Worm (Caenorhabditis elegans): ENCODE results near the gene pcs-1.

Gene pcs-1

DNA sequence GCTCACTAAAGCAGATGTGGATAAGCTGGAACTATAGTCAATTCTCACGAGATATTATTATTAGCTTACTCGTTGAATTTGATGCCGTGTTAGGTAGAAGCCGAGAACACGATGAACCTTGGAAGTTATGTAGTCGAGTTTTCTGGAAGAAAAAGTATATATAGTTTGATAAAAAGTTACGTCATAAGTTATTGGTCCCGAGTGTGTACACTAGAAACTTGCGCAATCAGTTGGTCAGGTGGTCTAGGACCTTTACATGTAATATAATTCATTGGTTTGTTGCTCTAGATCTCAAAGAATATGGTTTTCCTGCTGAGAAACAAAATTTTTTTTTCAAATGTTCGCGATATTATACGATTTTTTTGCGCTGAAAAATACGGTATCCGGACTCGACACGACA, 41.6 kb downstream of the pcs-1 start:
- TF ChIP-seq zip-8 (tag; optimal IDR thresholded peaks at IDR 0.05) (peak; percentile 99), cnd-1 (tag; optimal IDR thresholded peaks at IDR 0.05) (no peak)

DNA sequence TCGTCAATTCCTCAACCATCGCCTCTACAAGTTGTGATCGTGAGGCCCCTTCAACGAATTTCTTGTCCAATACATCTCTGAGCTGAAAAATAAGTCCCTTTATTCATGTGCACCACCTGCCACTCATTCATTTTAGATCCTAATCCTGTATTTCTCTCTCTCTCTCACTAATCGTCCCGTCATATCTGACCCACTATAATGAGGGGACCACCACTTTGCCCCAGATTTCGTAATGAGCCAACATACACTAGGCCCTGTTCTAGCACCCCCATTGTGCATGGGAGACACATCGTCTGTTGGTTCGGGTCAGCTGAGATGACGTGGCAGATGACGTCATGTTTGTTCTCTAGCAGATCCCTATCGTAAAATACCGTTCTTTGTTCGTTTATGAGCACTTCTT, 42.1 kb downstream of the pcs-1 start:
- peak; percentile 41 for TF ChIP-seq ceh-39 (tag; optimal IDR thresholded peaks at IDR 0.05)
- no peak for TF ChIP-seq blmp-1 (tag; optimal IDR thresholded peaks at IDR 0.05)
- TF ChIP-seq elt-3 (tag; optimal IDR thresholded peaks at IDR 0.05): no peak
- peak; percentile 40 for TF ChIP-seq sem-2 (GFP tag; optimal IDR thresholded peaks at IDR 0.05)
- TF ChIP-seq flh-1 (GFP tag; optimal IDR thresholded peaks at IDR 0.05): no peak
- TF ChIP-seq mab-5 (tag; optimal IDR thresholded peaks at IDR 0.05): no peak
- TF ChIP-seq nhr-76 (tag; optimal IDR thresholded peaks at IDR 0.05): no peak
- TF ChIP-seq unc-62 (GFP tag; optimal IDR thresholded peaks at IDR 0.05): peak; percentile 45
- peak; percentile 35 for TF ChIP-seq ces-1 (GFP tag; optimal IDR thresholded peaks at IDR 0.05)
- no peak for TF ChIP-seq unc-39 (tag; optimal IDR thresholded peaks at IDR 0.05)
- TF ChIP-seq nhr-28 (tag; optimal IDR thresholded peaks at IDR 0.05): no peak
- TF ChIP-seq M03D4.4 (tag; optimal IDR thresholded peaks at IDR 0.05): no peak
- no peak for TF ChIP-seq nhr-237 (tag; optimal IDR thresholded peaks at IDR 0.05)
- no peak for TF ChIP-seq ceh-83 (GFP tag; optimal IDR thresholded peaks at IDR 0.05)
- no peak for TF ChIP-seq mep-1 (tag; optimal IDR thresholded peaks at IDR 0.05)
- TF ChIP-seq lin-13 (tag; optimal IDR thresholded peaks at IDR 0.05): no peak
- TF ChIP-seq ztf-11 (tag; optimal IDR thresholded peaks at IDR 0.05): peak; percentile 22
- TF ChIP-seq elt-1 (tag; optimal IDR thresholded peaks at IDR 0.05; ENCODE audit: borderline replicate concordance, insufficient read depth): no peak
- TF ChIP-seq zip-8 (tag; optimal IDR thresholded peaks at IDR 0.05): no peak
- TF ChIP-seq unc-120 (tag; optimal IDR thresholded peaks at IDR 0.05; ENCODE audit: poor library complexity, severe bottlenecking): no peak
- no peak for TF ChIP-seq lin-32 (GFP tag; optimal IDR thresholded peaks at IDR 0.05)
- no peak for TF ChIP-seq tbx-8 (GFP tag; optimal IDR thresholded peaks at IDR 0.05)
- peak; percentile 76 for TF ChIP-seq sptf-1 (tag; optimal IDR thresholded peaks at IDR 0.05)
- peak; percentile 73 for TF ChIP-seq mls-2 (tag; optimal IDR thresholded peaks at IDR 0.05)
- peak; percentile 66 for TF ChIP-seq cnd-1 (tag; optimal IDR thresholded peaks at IDR 0.05)
- TF ChIP-seq nhr-2 (tag; optimal IDR thresholded peaks at IDR 0.05): peak; percentile 82
- no peak for TF ChIP-seq hlh-1 (tag; optimal IDR thresholded peaks at IDR 0.05)
- no peak for TF ChIP-seq lsy-2 (tag; optimal IDR thresholded peaks at IDR 0.05)
- TF ChIP-seq snpc-4 (tag; optimal IDR thresholded peaks at IDR 0.05): no peak
- peak; percentile 20 for TF ChIP-seq ceh-43 (GFP tag; optimal IDR thresholded peaks at IDR 0.05)
- no peak for TF ChIP-seq pha-4 (tag; optimal IDR thresholded peaks at IDR 0.05)
- TF ChIP-seq nhr-12 (tag; optimal IDR thresholded peaks at IDR 0.05): no peak
- peak; percentile 61 for TF ChIP-seq drap-1 (GFP tag; optimal IDR thresholded peaks at IDR 0.05)
- TF ChIP-seq bed-3 (GFP tag; optimal IDR thresholded peaks at IDR 0.05): no peak
- TF ChIP-seq ham-2 (GFP tag; optimal IDR thresholded peaks at IDR 0.05): no peak

DNA sequence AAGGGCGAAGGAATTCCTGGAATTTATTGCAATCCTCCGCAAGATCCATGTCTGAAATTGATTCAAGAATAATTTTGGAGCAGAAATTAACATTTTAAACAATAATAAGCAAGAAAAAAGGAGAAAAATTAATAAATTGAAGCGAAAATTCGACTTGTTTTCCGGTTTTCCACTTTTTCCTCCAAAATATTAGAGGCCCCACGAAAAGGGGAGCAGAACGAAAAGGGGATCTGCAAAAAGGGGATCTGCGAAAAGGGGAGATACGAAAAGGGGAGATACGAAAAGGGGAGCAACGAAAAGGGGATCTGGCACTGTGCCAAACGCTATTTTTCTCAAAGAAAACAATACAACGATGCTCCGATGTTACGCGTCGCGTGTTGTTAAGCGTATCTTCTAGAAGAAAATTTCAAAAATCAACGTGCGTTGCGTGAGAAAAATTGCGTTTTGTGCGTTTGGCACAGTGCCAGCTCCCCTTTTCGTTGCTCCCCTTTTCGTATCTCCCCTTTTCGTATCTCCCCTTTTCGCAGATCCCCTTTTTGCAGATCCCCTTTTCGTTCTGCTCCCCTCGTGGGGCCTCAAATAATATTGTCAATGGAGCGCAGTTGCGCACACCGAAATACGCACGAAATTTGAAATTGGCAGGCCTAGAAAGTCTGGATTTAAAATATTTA, 43.0 kb downstream of the pcs-1 start, which contains the start of gene Y62F5A.12:
Gene Y62F5A.12, minus strand, starts transcription at position 51 of the 671 bp plus-strand sequence.
- peak; percentile 85 for TF ChIP-seq mep-1 (tag; optimal IDR thresholded peaks at IDR 0.05)
- peak; percentile 68 for TF ChIP-seq cnd-1 (tag; optimal IDR thresholded peaks at IDR 0.05)
- peak; percentile 46 for TF ChIP-seq lsy-2 (tag; optimal IDR thresholded peaks at IDR 0.05)
- TF ChIP-seq lin-13 (tag; optimal IDR thresholded peaks at IDR 0.05): peak; percentile 77
- peak; percentile 17 for TF ChIP-seq bed-3 (GFP tag; optimal IDR thresholded peaks at IDR 0.05)
- TF ChIP-seq drap-1 (GFP tag; optimal IDR thresholded peaks at IDR 0.05): peak; percentile 57
- TF ChIP-seq hlh-1 (tag; optimal IDR thresholded peaks at IDR 0.05): peak; percentile 7
- TF ChIP-seq lin-32 (GFP tag; optimal IDR thresholded peaks at IDR 0.05): peak; percentile 56
- TF ChIP-seq nhr-237 (tag; optimal IDR thresholded peaks at IDR 0.05): peak; percentile 1
- peak; percentile 79 for TF ChIP-seq unc-120 (tag; optimal IDR thresholded peaks at IDR 0.05; ENCODE audit: poor library complexity, severe bottlenecking)
- TF ChIP-seq ces-1 (GFP tag; optimal IDR thresholded peaks at IDR 0.05): peak; percentile 61
- peak; percentile 22 for TF ChIP-seq pha-4 (tag; optimal IDR thresholded peaks at IDR 0.05)
- TF ChIP-seq sptf-1 (tag; optimal IDR thresholded peaks at IDR 0.05): peak; percentile 95
- peak; percentile 49 for TF ChIP-seq M03D4.4 (tag; optimal IDR thresholded peaks at IDR 0.05)
- TF ChIP-seq ham-2 (GFP tag; optimal IDR thresholded peaks at IDR 0.05): peak; percentile 26
- peak; percentile 52 for TF ChIP-seq mls-2 (tag; optimal IDR thresholded peaks at IDR 0.05)
- TF ChIP-seq tbx-8 (GFP tag; optimal IDR thresholded peaks at IDR 0.05): peak; percentile 6
